Fruit fly (Drosophila melanogaster) whole organism, embryonic: ENCODE measurements around the gene CG13054.

Source experiments
- C15 ChIP-seq: fragments of 200-800 bp; sonication (Bioruptor generic); IDR thresholded peaks from 3 replicates; pipeline ENCODE4 v1.3.6; 2022; ENCODE audit warnings: missing biosample characterization, missing genetic modification characterization
- CG11085 ChIP-seq: fragments of 200-800 bp; sonication (Bioruptor generic); IDR thresholded peaks from 2 replicates; pipeline ENCODE4 v1.3.6; 2022; ENCODE audit warnings: missing biosample characterization, missing genetic modification characterization
- CG11247 ChIP-seq: fragments of 200-800 bp; sonication (Bioruptor generic); IDR thresholded peaks from 2 replicates; pipeline ENCODE4 v1.3.6; 2022; ENCODE audit warnings: missing biosample characterization, missing genetic modification characterization
- CG13287 ChIP-seq: fragments of 200-800 bp; sonication (Bioruptor generic); IDR thresholded peaks from 2 replicates; pipeline ENCODE4 v1.3.6; 2022; ENCODE audit warnings: missing biosample characterization, missing genetic modification characterization; ENCODE audit not compliant: partially characterized antibody
- CG17186 ChIP-seq: fragments of 200-800 bp; sonication (Bioruptor generic); optimal IDR thresholded peaks from 3 replicates; lab custom pipeline; 2017; ENCODE audit warnings: missing biosample characterization, missing genetic modification reagents, missing genetic modification characterization
- CG4328 ChIP-seq: fragments of 200-800 bp; sonication (Bioruptor generic); optimal IDR thresholded peaks from 3 replicates; lab custom pipeline; 2017; ENCODE audit warnings: missing biosample characterization, missing genetic modification reagents, missing genetic modification characterization
- CG6765 ChIP-seq: fragments of 200-800 bp; sonication (Bioruptor generic); optimal IDR thresholded peaks from 3 replicates; lab custom pipeline; 2017; ENCODE audit warnings: missing biosample characterization, mild to moderate bottlenecking, missing genetic modification characterization
- CG8359 ChIP-seq: fragments of 200-800 bp; sonication (Bioruptor generic); optimal IDR thresholded peaks from 2 replicates; lab custom pipeline; 2017; ENCODE audit warnings: missing biosample characterization, mild to moderate bottlenecking, missing genetic modification characterization, borderline replicate concordance
- Gsc ChIP-seq: fragments of 200-800 bp; sonication (Bioruptor generic); IDR thresholded peaks from 2 replicates; pipeline ENCODE4 v1.3.6; 2022; ENCODE audit warnings: missing biosample characterization, missing genetic modification characterization
- Sin3A ChIP-seq: fragments of >200 bp; optimal IDR thresholded peaks from 2 replicates; lab custom pipeline; 2018
- twi ChIP-seq: fragments of 200-800 bp; optimal IDR thresholded peaks from 2 replicates; lab custom pipeline; 2019; ENCODE audit warnings: missing biosample characterization, mild to moderate bottlenecking, missing genetic modification characterization, moderate library complexity
- unpg ChIP-seq: fragments of 200-800 bp; sonication (Bioruptor generic); optimal IDR thresholded peaks from 3 replicates; lab custom pipeline; 2018; ENCODE audit warnings: missing biosample characterization, mild to moderate bottlenecking, missing genetic modification characterization, moderate library complexity
- zfh1 ChIP-seq: fragments of 200-800 bp; sonication (Bioruptor generic); IDR thresholded peaks from 3 replicates; pipeline ENCODE4 v1.3.6; 2022; ENCODE audit warnings: missing biosample characterization, missing genetic modification characterization

dm6 chr3L:16257118-16257627 is at the start of gene CG13054:
- TF ChIP-seq CG13287 (GFP tag; lab: Robert Waterston, UW) (no peak), zfh1 (no peak), Sin3A (lab: Kevin White, UChicago) (no peak), CG8359 (GFP tag; lab: Kevin White, UChicago) (no peak), Gsc (GFP tag; lab: Robert Waterston, UW) (no peak), CG4328 (GFP tag; lab: Kevin White, UChicago) (no peak), CG6765 (GFP tag; lab: Kevin White, UChicago) (no peak), CG17186 (GFP tag; lab: Kevin White, UChicago) (no peak), unpg (GFP tag; lab: Kevin White, UChicago) (no peak), C15 (GFP tag; lab: Robert Waterston, UW) (no peak), CG11085 (GFP tag; lab: Robert Waterston, UW) (no peak), twi (no peak), CG11247 (GFP tag; lab: Robert Waterston, UW) (no peak)
